Fruit fly (Drosophila melanogaster) whole organism, embryonic: ENCODE measurements around the gene tth.

ENCODE experiments used
- C15 ChIP-seq: fragments of 200-800 bp; sonication (Bioruptor generic); IDR thresholded peaks from 3 replicates; pipeline ENCODE4 v1.3.6; 2022; ENCODE audit warnings: missing biosample characterization, missing genetic modification characterization
- CG10209 ChIP-seq: fragments of 200-800 bp; sonication (Bioruptor generic); optimal IDR thresholded peaks from 3 replicates; lab custom pipeline; 2017; ENCODE audit warnings: missing biosample characterization, mild to moderate bottlenecking, missing genetic modification characterization, missing genetic modification reagents
- CG10321 ChIP-seq: fragments of 200-800 bp; sonication (Bioruptor generic); IDR thresholded peaks from 2 replicates; pipeline ENCODE4 v1.3.6; 2022; ENCODE audit warnings: missing biosample characterization, missing genetic modification characterization
- CG10543 ChIP-seq: fragments of 200-800 bp; sonication (Bioruptor generic); optimal IDR thresholded peaks from 3 replicates; lab custom pipeline; 2017; ENCODE audit warnings: missing biosample characterization, mild to moderate bottlenecking, missing genetic modification characterization, moderate library complexity
- CG11247 ChIP-seq: fragments of 200-800 bp; sonication (Bioruptor generic); IDR thresholded peaks from 2 replicates; pipeline ENCODE4 v1.3.6; 2022; ENCODE audit warnings: missing biosample characterization, missing genetic modification characterization
- CG12104 ChIP-seq: fragments of 200-800 bp; sonication (Bioruptor generic); optimal IDR thresholded peaks from 3 replicates; lab custom pipeline; 2016; ENCODE audit warnings: missing biosample characterization, missing genetic modification characterization
- CG12391 ChIP-seq: fragments of 200-800 bp; sonication (Bioruptor generic); optimal IDR thresholded peaks from 3 replicates; lab custom pipeline; 2018; ENCODE audit warnings: missing biosample characterization, mild to moderate bottlenecking, missing genetic modification characterization, moderate library complexity
- CG13296 ChIP-seq: fragments of 200-800 bp; sonication (Bioruptor generic); optimal IDR thresholded peaks from 3 replicates; lab custom pipeline; 2018; ENCODE audit warnings: missing biosample characterization, mild to moderate bottlenecking, missing genetic modification characterization
- CG15011 ChIP-seq: fragments of 200-800 bp; sonication (Bioruptor generic); optimal IDR thresholded peaks from 3 replicates; lab custom pipeline; 2018; ENCODE audit warnings: missing biosample characterization, mild to moderate bottlenecking, missing genetic modification characterization
- CG15696 ChIP-seq: fragments of 200-800 bp; sonication (Bioruptor generic); optimal IDR thresholded peaks from 2 replicates; lab custom pipeline; 2019; ENCODE audit warnings: missing biosample characterization, mild to moderate bottlenecking, missing genetic modification characterization, moderate library complexity
- CG2712 ChIP-seq: fragments of 200-800 bp; optimal IDR thresholded peaks from 3 replicates; lab custom pipeline; 2019; ENCODE audit warnings: missing biosample characterization, mild to moderate bottlenecking, missing genetic modification characterization, moderate library complexity
- CG3838 ChIP-seq: fragments of 200-800 bp; sonication (Bioruptor generic); optimal IDR thresholded peaks from 3 replicates; lab custom pipeline; 2016; ENCODE audit warnings: missing biosample characterization, missing genetic modification characterization
- CG42726 ChIP-seq: fragments of 200-800 bp; sonication (Bioruptor generic); IDR thresholded peaks from 2 replicates; pipeline ENCODE4 v1.3.6; 2022; ENCODE audit warnings: missing biosample characterization, missing genetic modification characterization; ENCODE audit not compliant: partially characterized antibody
- CG43689 ChIP-seq: fragments of 200-800 bp; sonication (Bioruptor generic); IDR thresholded peaks from 2 replicates; pipeline ENCODE4 v1.3.6; 2022; ENCODE audit warnings: missing biosample characterization, missing genetic modification characterization
- CG4730 ChIP-seq: fragments of 200-800 bp; sonication (Bioruptor generic); IDR thresholded peaks from 2 replicates; pipeline ENCODE4 v1.3.6; 2022; ENCODE audit warnings: missing biosample characterization, missing genetic modification characterization
- CG6683 ChIP-seq: fragments of 200-800 bp; sonication (Bioruptor generic); optimal IDR thresholded peaks from 2 replicates; lab custom pipeline; 2017; ENCODE audit warnings: missing biosample characterization, mild to moderate bottlenecking, missing genetic modification characterization, missing genetic modification reagents
- CG6813 ChIP-seq: fragments of 200-800 bp; sonication (Bioruptor generic); optimal IDR thresholded peaks from 2 replicates; lab custom pipeline; 2017; ENCODE audit warnings: missing biosample characterization, missing genetic modification characterization, mild to moderate bottlenecking, moderate library complexity, missing genetic modification reagents
- CG7556 ChIP-seq: fragments of 200-800 bp; sonication (Bioruptor generic); optimal IDR thresholded peaks from 2 replicates; lab custom pipeline; 2017; ENCODE audit warnings: missing biosample characterization, mild to moderate bottlenecking, missing genetic modification characterization
- CG9437 ChIP-seq: fragments of 200-800 bp; sonication (Bioruptor generic); optimal IDR thresholded peaks from 2 replicates; lab custom pipeline; 2018; ENCODE audit warnings: missing biosample characterization, mild to moderate bottlenecking, missing genetic modification characterization
- CG9609 ChIP-seq: fragments of 200-800 bp; sonication (Bioruptor generic); optimal IDR thresholded peaks from 3 replicates; lab custom pipeline; 2016; ENCODE audit warnings: missing biosample characterization, missing genetic modification characterization
- CG9727 ChIP-seq: fragments of 200-800 bp; sonication (Bioruptor generic); optimal IDR thresholded peaks from 3 replicates; lab custom pipeline; 2017; ENCODE audit warnings: missing biosample characterization, mild to moderate bottlenecking, missing genetic modification characterization
- Doc2 ChIP-seq: fragments of 200-800 bp; sonication (Bioruptor generic); IDR thresholded peaks from 2 replicates; pipeline ENCODE4 v1.3.6; 2022; ENCODE audit warnings: missing biosample characterization, missing genetic modification characterization
- Hmr ChIP-seq: fragments of 200-800 bp; sonication (Bioruptor generic); optimal IDR thresholded peaks from 3 replicates; lab custom pipeline; 2017; ENCODE audit warnings: mild to moderate bottlenecking, missing biosample characterization, missing genetic modification reagents, missing genetic modification characterization
- Hr51 ChIP-seq, 2 experiments: fragments of 200-800 bp; sonication (Bioruptor generic); optimal IDR thresholded peaks; 2 replicates in 1 of 2; 3 replicates in 1 of 2; lab custom pipeline; 2016 to 2018; ENCODE audit warnings: missing biosample characterization in 2 of 2, missing genetic modification characterization in 2 of 2, mild to moderate bottlenecking in 1 of 2, moderate library complexity in 1 of 2
- Jarid2 ChIP-seq: fragments of 200-800 bp; sonication (Bioruptor generic); optimal IDR thresholded peaks from 3 replicates; lab custom pipeline; 2017; ENCODE audit warnings: mild to moderate bottlenecking, missing biosample characterization, missing genetic modification reagents, missing genetic modification characterization
- Neu2 ChIP-seq: fragments of 200-800 bp; sonication (Bioruptor generic); optimal IDR thresholded peaks from 3 replicates; lab custom pipeline; 2016; ENCODE audit warnings: missing biosample characterization, missing genetic modification characterization, borderline replicate concordance
- NfI ChIP-seq: fragments of 200-800 bp; sonication (Bioruptor generic); optimal IDR thresholded peaks from 3 replicates; lab custom pipeline; 2018; ENCODE audit warnings: missing biosample characterization, mild to moderate bottlenecking, missing genetic modification characterization, moderate library complexity
- Oli ChIP-seq: fragments of 200-800 bp; sonication (Bioruptor generic); optimal IDR thresholded peaks from 2 replicates; lab custom pipeline; 2018; ENCODE audit warnings: missing biosample characterization, mild to moderate bottlenecking, missing genetic modification characterization, moderate library complexity
- Pdp1 ChIP-seq, 2 experiments: fragments of 200-800 bp; sonication (Bioruptor generic); optimal IDR thresholded peaks; 3 replicates each; lab custom pipeline; 2016; ENCODE audit warnings: missing biosample characterization in 2 of 2, missing genetic modification characterization in 2 of 2, mild to moderate bottlenecking in 1 of 2, moderate library complexity in 1 of 2
- Xrp1 ChIP-seq: fragments of 200-800 bp; sonication (Bioruptor generic); IDR thresholded peaks from 2 replicates; pipeline ENCODE4 v1.3.6; 2022; ENCODE audit warnings: missing biosample characterization, missing genetic modification characterization
- az2 ChIP-seq: fragments of 200-800 bp; sonication (Bioruptor generic); optimal IDR thresholded peaks from 3 replicates; lab custom pipeline; 2016; ENCODE audit warnings: missing biosample characterization, missing genetic modification characterization
- bowl ChIP-seq: fragments of 200-800 bp; sonication (Bioruptor generic); IDR thresholded peaks from 2 replicates; pipeline ENCODE4 v1.3.6; 2022; ENCODE audit warnings: missing biosample characterization, missing genetic modification characterization
- cg ChIP-seq: fragments of 200-800 bp; sonication (Bioruptor generic); optimal IDR thresholded peaks from 3 replicates; lab custom pipeline; 2019; ENCODE audit warnings: missing biosample characterization, mild to moderate bottlenecking, missing genetic modification characterization, moderate library complexity
- ci ChIP-seq: fragments of 200-800 bp; sonication (Bioruptor generic); IDR thresholded peaks from 3 replicates; pipeline ENCODE4 v1.3.6; 2022; ENCODE audit warnings: missing biosample characterization, missing genetic modification characterization
- dmrt99B ChIP-seq: fragments of 200-800 bp; sonication (Bioruptor generic); optimal IDR thresholded peaks from 2 replicates; lab custom pipeline; 2018; ENCODE audit warnings: missing biosample characterization, mild to moderate bottlenecking, missing genetic modification characterization, moderate library complexity
- ewg ChIP-seq: fragments of 200-800 bp; sonication (Bioruptor generic); optimal IDR thresholded peaks from 3 replicates; lab custom pipeline; 2017; ENCODE audit warnings: mild to moderate bottlenecking, missing biosample characterization, missing genetic modification reagents, missing genetic modification characterization
- eyg ChIP-seq: fragments of 200-800 bp; sonication (Bioruptor generic); optimal IDR thresholded peaks from 3 replicates; lab custom pipeline; 2016; ENCODE audit warnings: missing biosample characterization, missing genetic modification characterization
- fd96Cb ChIP-seq: fragments of 200-800 bp; sonication (Bioruptor generic); optimal IDR thresholded peaks from 2 replicates; lab custom pipeline; 2018; ENCODE audit warnings: missing biosample characterization, mild to moderate bottlenecking, missing genetic modification characterization, moderate library complexity
- hth ChIP-seq: fragments of >200 bp; optimal IDR thresholded peaks from 2 replicates; lab custom pipeline; 2017; ENCODE audit warnings: inconsistent platforms
- jigr1 ChIP-seq: fragments of 200-800 bp; sonication (Bioruptor generic); IDR thresholded peaks from 3 replicates; pipeline ENCODE4 v1.3.6; 2022; ENCODE audit warnings: missing biosample characterization, missing genetic modification characterization
- lbe ChIP-seq: fragments of 200-800 bp; sonication (Bioruptor generic); optimal IDR thresholded peaks from 2 replicates; lab custom pipeline; 2016; ENCODE audit warnings: missing biosample characterization, mild to moderate bottlenecking, missing genetic modification characterization
- lov ChIP-seq, 2 experiments: fragments of 200-800 bp in 1 of 2; fragments of >200 bp in 1 of 2; sonication (Bioruptor generic) in 1 of 2; IDR thresholded peaks in 1 of 2; optimal IDR thresholded peaks in 1 of 2; 2 replicates in 1 of 2; 3 replicates in 1 of 2; pipeline versions ENCODE4 v1.3.6 to Lab custom; 2017 to 2022; ENCODE audit warnings: missing biosample characterization in 1 of 2, missing genetic modification characterization in 1 of 2
- nmo ChIP-seq: fragments of 200-800 bp; sonication (Bioruptor generic); optimal IDR thresholded peaks from 2 replicates; lab custom pipeline; 2018; ENCODE audit warnings: missing biosample characterization, mild to moderate bottlenecking, missing genetic modification characterization, moderate library complexity
- peb ChIP-seq: fragments of 200-800 bp; sonication (Bioruptor generic); IDR thresholded peaks from 2 replicates; pipeline ENCODE4 v1.3.6; 2022; ENCODE audit warnings: missing biosample characterization, missing genetic modification characterization
- schlank ChIP-seq: fragments of 200-800 bp; sonication (Bioruptor generic); optimal IDR thresholded peaks from 2 replicates; lab custom pipeline; 2018; ENCODE audit warnings: missing biosample characterization, mild to moderate bottlenecking, missing genetic modification characterization
- seq ChIP-seq: fragments of 200-800 bp; sonication (Bioruptor generic); IDR thresholded peaks from 2 replicates; pipeline ENCODE4 v1.3.6; 2022; ENCODE audit warnings: missing biosample characterization, missing genetic modification characterization
- shn ChIP-seq: fragments of 200-800 bp; sonication (Bioruptor generic); optimal IDR thresholded peaks from 3 replicates; lab custom pipeline; 2016; ENCODE audit warnings: missing biosample characterization, missing genetic modification characterization
- slp2 ChIP-seq: fragments of 200-800 bp; sonication (Bioruptor generic); optimal IDR thresholded peaks from 2 replicates; lab custom pipeline; 2016; ENCODE audit warnings: missing biosample characterization, missing genetic modification characterization
- sqz ChIP-seq: fragments of 200-800 bp; sonication (Bioruptor generic); optimal IDR thresholded peaks from 3 replicates; lab custom pipeline; 2018; ENCODE audit warnings: missing biosample characterization, mild to moderate bottlenecking, missing genetic modification characterization
- sr ChIP-seq: fragments of 200-800 bp; sonication (Bioruptor generic); IDR thresholded peaks from 3 replicates; pipeline ENCODE4 v1.3.6; 2022; ENCODE audit warnings: missing biosample characterization, missing genetic modification characterization
- wdn ChIP-seq: fragments of 200-800 bp; sonication (Bioruptor generic); IDR thresholded peaks from 2 replicates; pipeline ENCODE4 v1.3.6; 2022; ENCODE audit warnings: missing biosample characterization, missing genetic modification characterization

tth gene

dm6 chrX:13632606-13633005 lies 16.2 kb upstream of the tth start (continued):
- TF ChIP-seq CG6813 (GFP tag; lab: Kevin White, UChicago) (peak; percentile 25), CG10209 (peak; percentile 9), Pdp1 (GFP tag; optimal IDR thresholded peaks at IDR 0.05; lab: Kevin White, UChicago) (no peak), CG43689 (GFP tag; lab: Robert Waterston, UW) (no peak), CG15011 (GFP tag; lab: Kevin White, UChicago) (peak; percentile 25), bowl (GFP tag; lab: Robert Waterston, UW) (no peak), Jarid2 (GFP tag; lab: Kevin White, UChicago) (peak; percentile 13), sr (GFP tag; lab: Robert Waterston, UW) (peak; percentile 73; the same call in 2 of the 3 replicates), wdn (GFP tag; lab: Robert Waterston, UW) (no peak), Hr51 (GFP tag; optimal IDR thresholded peaks at IDR 0.05; lab: Kevin White, UChicago) (no peak), fd96Cb (no peak), lov (optimal IDR thresholded peaks at IDR 0.05; lab: Kevin White, UChicago) (no peak), lov (GFP tag; IDR thresholded peaks at IDR 0.05; lab: Robert Waterston, UW) (no peak), C15 (GFP tag; lab: Robert Waterston, UW) (no peak), slp2 (no peak), CG13296 (peak; percentile 17), lbe (GFP tag; lab: Kevin White, UChicago) (no peak), dmrt99B (tag; lab: Kevin White, UChicago) (peak; percentile 29), CG6683 (GFP tag; lab: Kevin White, UChicago) (no peak), CG7556 (no peak), CG11247 (GFP tag; lab: Robert Waterston, UW) (no peak), CG9437 (no peak), az2 (no peak), peb (no peak), CG10543 (GFP tag; lab: Kevin White, UChicago) (no peak), NfI (GFP tag; lab: Kevin White, UChicago) (no peak), CG2712 (tag; lab: Kevin White, UChicago) (no peak), CG15696 (no peak), ci (GFP tag; lab: Robert Waterston, UW) (peak; percentile 15; the same call in 1 of the 3 replicates), CG12104 (GFP tag; lab: Kevin White, UChicago) (no peak), shn (GFP tag; lab: Kevin White, UChicago) (no peak), CG4730 (GFP tag; lab: Robert Waterston, UW) (no peak), jigr1 (GFP tag; lab: Robert Waterston, UW) (no peak), ewg (GFP tag; lab: Kevin White, UChicago) (no peak), sqz (GFP tag; lab: Kevin White, UChicago) (no peak), cg (peak; percentile 42)

dm6 chrX:13630290-13630900 lies 14.0 kb upstream of the tth start:
- TF ChIP-seq Xrp1 (GFP tag; lab: Robert Waterston, UW) = peak; percentile 60; the same call in 1 of the 2 replicates
- TF ChIP-seq Hmr = peak; percentile 5
- peak; percentile 15 for TF ChIP-seq CG9609 (GFP tag; lab: Kevin White, UChicago)
- no peak for TF ChIP-seq eyg (GFP tag; lab: Kevin White, UChicago)
- no peak for TF ChIP-seq CG3838 (GFP tag; lab: Kevin White, UChicago)
- TF ChIP-seq CG4730 (GFP tag; lab: Robert Waterston, UW) = 0 out of 2 replicates have a peak, but pooled peaks have one; percentile 10
- TF ChIP-seq CG10321 (GFP tag; lab: Robert Waterston, UW) = no peak
- peak; percentile 33 for TF ChIP-seq Oli (tag; lab: Kevin White, UChicago)
- no peak for TF ChIP-seq Doc2 (GFP tag; lab: Robert Waterston, UW)
- TF ChIP-seq CG12391 = peak; percentile 30
- TF ChIP-seq hth (lab: Kevin White, UChicago) = no peak
- peak; percentile 32 for TF ChIP-seq nmo
- TF ChIP-seq CG42726 = no peak
- peak; percentile 14 for TF ChIP-seq CG9727
- TF ChIP-seq schlank (tag; lab: Kevin White, UChicago) = no peak
- TF ChIP-seq Neu2 (GFP tag; lab: Kevin White, UChicago) = no peak
- no peak for TF ChIP-seq seq (GFP tag; lab: Robert Waterston, UW)
